Worm (Caenorhabditis elegans): ENCODE measurements around the gene cul-3.

Gene cul-3

ce11 chrV:137667-138066 is 39.5 kb upstream of the cul-3 start:
- no peak for TF ChIP-seq mml-1 (tag; optimal IDR thresholded peaks at IDR 0.05)
- no peak for TF ChIP-seq ama-1 (optimal IDR thresholded peaks at IDR 0.05)
- no peak for TF ChIP-seq nhr-12 (tag; optimal IDR thresholded peaks at IDR 0.05)
- no peak for TF ChIP-seq nhr-11 (tag; optimal IDR thresholded peaks at IDR 0.05)
- TF ChIP-seq nhr-67 (tag; optimal IDR thresholded peaks at IDR 0.05) = no peak
- TF ChIP-seq elt-1 (tag; optimal IDR thresholded peaks at IDR 0.05) = no peak
- no peak for TF ChIP-seq daf-12 (tag; optimal IDR thresholded peaks at IDR 0.05)

DNA sequence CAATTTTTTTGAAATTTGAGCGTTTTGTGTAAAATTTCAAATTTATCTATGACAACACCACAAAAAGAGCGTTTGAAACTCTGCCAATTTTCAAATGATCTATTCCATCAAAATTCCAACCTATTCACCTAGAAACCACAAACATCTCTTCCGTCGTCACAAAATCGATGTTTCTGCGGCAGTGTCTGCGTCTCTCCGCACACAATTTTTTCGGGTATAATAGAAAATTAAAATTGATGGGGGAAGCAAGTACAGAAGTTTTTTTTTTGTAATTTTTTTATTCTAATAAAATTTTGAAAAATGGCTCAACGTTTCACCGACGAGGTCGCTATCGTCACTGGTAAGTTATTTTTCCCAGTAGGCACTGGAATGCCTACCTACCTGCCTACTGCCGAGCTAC is 38.6 kb upstream of the cul-3 start, which contains the start of gene W03F9.9:
W03F9.9 (plus strand) TSS at position 301 of the 400 bp plus-strand sequence.
- no peak for TF ChIP-seq pqm-1 (tag; optimal IDR thresholded peaks at IDR 0.05)
- no peak for TF ChIP-seq eor-1 (tag; optimal IDR thresholded peaks at IDR 0.05)
- no peak for TF ChIP-seq snpc-4 (tag; optimal IDR thresholded peaks at IDR 0.05)
- TF ChIP-seq nhr-237 (tag; optimal IDR thresholded peaks at IDR 0.05) = no peak
- TF ChIP-seq nhr-25 (tag; optimal IDR thresholded peaks at IDR 0.05) = no peak
- TF ChIP-seq daf-12 (tag; optimal IDR thresholded peaks at IDR 0.05) = no peak
- no peak for TF ChIP-seq lin-15B (tag; optimal IDR thresholded peaks at IDR 0.05)
- no peak for TF ChIP-seq elt-2 (tag; optimal IDR thresholded peaks at IDR 0.05)
- TF ChIP-seq egl-5 (tag; optimal IDR thresholded peaks at IDR 0.05) = no peak
- TF ChIP-seq zag-1 (tag; optimal IDR thresholded peaks at IDR 0.05) = no peak
- no peak for TF ChIP-seq pha-4 (tag; optimal IDR thresholded peaks at IDR 0.05)

DNA sequence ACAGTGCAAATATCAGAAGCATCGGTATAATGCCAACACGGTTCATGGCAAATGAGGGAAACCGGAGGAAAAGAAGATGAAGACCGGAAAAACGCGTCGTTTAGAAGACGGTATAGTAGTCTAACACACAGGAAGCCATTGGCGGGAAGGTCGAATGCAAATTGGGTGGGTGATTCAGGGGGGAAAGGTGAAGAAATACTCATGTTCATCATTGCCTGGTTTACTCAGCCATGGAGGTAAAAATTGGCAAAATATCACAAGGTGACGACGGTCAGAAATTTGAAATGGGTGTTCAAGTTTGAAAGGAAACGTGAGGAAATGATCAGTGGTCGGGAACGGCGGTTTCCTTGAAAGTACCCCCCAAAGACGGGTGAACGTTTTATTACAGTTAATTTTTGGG is 36.0 kb upstream of the cul-3 start, which contains the start of gene W03F9.11:
W03F9.11 (minus strand) TSS at position 101 of the 400 bp plus-strand sequence.
- TF ChIP-seq nhr-77 (tag; optimal IDR thresholded peaks at IDR 0.05) = no peak
- TF ChIP-seq elt-2 (tag; optimal IDR thresholded peaks at IDR 0.05) = no peak

DNA sequence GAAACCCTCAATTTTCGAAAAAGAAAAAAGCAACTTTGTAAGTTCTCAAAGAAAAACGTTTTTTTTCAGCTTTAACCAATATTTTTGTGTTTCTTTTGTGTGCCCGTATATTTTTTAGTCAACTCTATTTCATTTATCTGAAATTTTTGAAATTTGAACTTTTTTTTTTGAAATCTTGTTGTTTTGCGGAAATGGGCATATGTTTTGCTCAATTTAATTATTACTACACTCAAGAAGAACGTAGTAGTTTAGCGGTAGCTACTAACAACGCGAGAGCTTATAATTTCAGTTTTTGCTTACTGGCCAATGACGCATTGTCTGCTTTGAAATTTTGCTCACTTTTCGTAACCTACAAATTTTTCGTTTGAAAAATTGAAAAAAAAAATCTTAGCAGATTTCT is 32.4 kb upstream of the cul-3 start, which contains the start of gene srh-82:
srh-82 (plus strand) TSS at position 301 of the 400 bp plus-strand sequence.
- TF ChIP-seq ztf-4 (tag; optimal IDR thresholded peaks at IDR 0.05) (no peak), pqm-1 (tag; optimal IDR thresholded peaks at IDR 0.05) (no peak), sea-2 (GFP tag; optimal IDR thresholded peaks at IDR 0.05) (no peak), fkh-2 (tag; optimal IDR thresholded peaks at IDR 0.05) (no peak), nhr-23 (tag; optimal IDR thresholded peaks at IDR 0.05) (no peak), mml-1 (tag; optimal IDR thresholded peaks at IDR 0.05) (no peak), nfya-1 (tag; optimal IDR thresholded peaks at IDR 0.05; ENCODE audit: insufficient read depth) (no peak), unc-39 (tag; optimal IDR thresholded peaks at IDR 0.05) (no peak), egl-27 (tag; optimal IDR thresholded peaks at IDR 0.05) (no peak), nhr-76 (tag; optimal IDR thresholded peaks at IDR 0.05) (no peak), nhr-67 (tag; optimal IDR thresholded peaks at IDR 0.05) (no peak), nhr-237 (tag; optimal IDR thresholded peaks at IDR 0.05) (no peak), skn-1 (tag; optimal IDR thresholded peaks at IDR 0.05) (no peak), ztf-11 (tag; optimal IDR thresholded peaks at IDR 0.05) (no peak), jun-1 (tag; optimal IDR thresholded peaks at IDR 0.05) (no peak)

ce11 chrV:145694-146093 is 31.5 kb upstream of the cul-3 start:
- TF ChIP-seq ZK546.5 (tag; optimal IDR thresholded peaks at IDR 0.05) = no peak
- TF ChIP-seq nhr-11 (tag; optimal IDR thresholded peaks at IDR 0.05) = no peak
- TF ChIP-seq lsy-12 (tag; optimal IDR thresholded peaks at IDR 0.05) = no peak
- TF ChIP-seq mdl-1 (tag; optimal IDR thresholded peaks at IDR 0.05) = no peak
- no peak for TF ChIP-seq egl-27 (tag; optimal IDR thresholded peaks at IDR 0.05)
- TF ChIP-seq nhr-43 (tag; optimal IDR thresholded peaks at IDR 0.05; ENCODE audit: poor library complexity, severe bottlenecking) = no peak
- no peak for TF ChIP-seq tbx-2 (tag; optimal IDR thresholded peaks at IDR 0.05)
- no peak for TF ChIP-seq R02D3.7 (tag; optimal IDR thresholded peaks at IDR 0.05)
- no peak for TF ChIP-seq fkh-10 (GFP tag; optimal IDR thresholded peaks at IDR 0.05)
- TF ChIP-seq nhr-77 (tag; optimal IDR thresholded peaks at IDR 0.05) = no peak
- TF ChIP-seq sea-2 (GFP tag; optimal IDR thresholded peaks at IDR 0.05) = no peak
- no peak for TF ChIP-seq fkh-2 (tag; optimal IDR thresholded peaks at IDR 0.05)
- no peak for TF ChIP-seq aly-2 (tag; optimal IDR thresholded peaks at IDR 0.05)
- TF ChIP-seq elt-1 (tag; optimal IDR thresholded peaks at IDR 0.05) = no peak
- no peak for TF ChIP-seq fos-1 (tag; optimal IDR thresholded peaks at IDR 0.05)

Data from whole organism, L3 larva.